Worm (Caenorhabditis elegans): ENCODE data around the gene pfn-2.

Gene pfn-2

DNA sequence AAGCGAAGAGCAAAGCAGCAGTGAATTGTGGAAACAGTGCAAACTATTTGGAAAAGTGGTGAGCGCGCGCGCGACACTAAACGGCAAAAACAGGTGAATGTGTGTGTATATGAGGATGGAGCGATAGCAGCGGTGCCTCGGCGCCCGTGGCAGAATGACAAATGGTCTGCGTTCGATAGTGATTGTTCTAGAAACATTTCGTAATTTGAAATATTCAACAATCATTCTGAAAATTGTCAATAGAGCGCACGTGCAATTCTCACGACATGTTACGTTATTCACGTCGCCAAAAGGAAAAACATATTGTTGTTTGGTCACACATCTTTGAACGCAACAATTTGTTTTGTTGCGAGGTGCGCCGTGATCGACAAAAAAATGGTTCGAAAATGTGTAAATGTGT is 1.4 kb upstream of the pfn-2 start:
- TF ChIP-seq ama-1 (optimal IDR thresholded peaks at IDR 0.05) (no peak), hmbx-1 (tag; optimal IDR thresholded peaks at IDR 0.05) (no peak), aly-1 (tag; optimal IDR thresholded peaks at IDR 0.05) (no peak), B0310.2 (tag; optimal IDR thresholded peaks at IDR 0.05) (no peak), scrt-1 (GFP tag; IDR thresholded peaks at IDR 0.05) (no peak)

DNA sequence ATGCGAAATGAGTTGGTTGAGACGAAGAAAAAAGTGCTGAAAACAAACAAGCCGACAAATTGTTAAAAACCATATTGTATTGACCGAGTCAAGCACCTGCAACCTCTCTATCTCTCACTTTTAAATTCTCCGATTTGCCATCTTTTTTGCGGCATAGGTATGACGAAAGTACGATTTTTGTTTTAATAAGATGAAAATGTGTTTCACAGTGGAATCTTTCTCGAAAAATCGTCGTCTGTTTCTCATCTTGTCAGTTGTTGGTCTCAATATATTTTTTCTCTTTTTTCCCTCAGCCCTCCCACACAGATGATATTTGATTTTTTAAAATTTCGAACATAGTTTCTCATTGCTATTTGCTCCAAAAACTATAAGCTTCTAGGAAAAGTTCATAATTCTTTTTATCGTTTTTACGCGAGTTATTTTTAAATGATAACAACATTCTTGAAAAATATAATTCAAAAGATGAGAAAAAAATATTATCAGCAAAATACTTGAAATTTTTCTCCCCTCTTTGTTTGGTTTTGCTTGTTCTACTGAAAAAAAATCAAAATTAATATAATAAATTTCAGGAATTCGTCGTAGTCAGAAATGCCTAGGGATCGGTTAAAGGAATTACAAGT is 5.2 kb downstream of the pfn-2 start, which contains the start of gene syx-3:
syx-3 (plus strand) TSS at position 570 of the 620 bp plus-strand sequence.
- TF ChIP-seq B0310.2 (tag; optimal IDR thresholded peaks at IDR 0.05) (no peak), tbx-11 (GFP tag; IDR thresholded peaks at IDR 0.05) (no peak), tra-4 (tag; optimal IDR thresholded peaks at IDR 0.05) (no peak), F13C5.2 (tag; optimal IDR thresholded peaks at IDR 0.05) (no peak), hmbx-1 (tag; optimal IDR thresholded peaks at IDR 0.05) (no peak), ets-7 (tag; optimal IDR thresholded peaks at IDR 0.05) (no peak), ceh-13 (GFP tag; optimal IDR thresholded peaks at IDR 0.05) (no peak), flt-1 (GFP tag; IDR thresholded peaks at IDR 0.05) (no peak), ceh-36 (tag; optimal IDR thresholded peaks at IDR 0.05) (no peak), pes-1 (GFP tag; IDR thresholded peaks at IDR 0.05) (no peak)

DNA sequence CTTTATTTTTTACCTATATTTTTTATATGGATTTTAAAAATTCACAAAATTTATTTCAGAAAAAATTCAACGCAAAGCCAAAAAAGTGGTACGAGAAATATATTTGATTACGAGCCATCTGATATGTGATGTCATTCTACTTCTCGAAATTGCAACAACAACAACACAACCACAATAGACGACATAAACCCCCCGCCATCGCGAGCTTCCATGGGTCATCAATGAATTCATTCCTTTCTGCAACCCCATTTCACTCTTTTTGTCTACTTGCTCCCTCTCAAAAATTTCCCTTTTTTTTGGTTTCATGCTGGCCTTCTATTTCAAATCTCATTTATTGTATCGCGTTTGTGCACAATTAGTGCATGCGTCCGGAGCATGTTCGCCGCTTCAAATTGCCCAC is 6.0 kb downstream of the pfn-2 start:
- no peak for TF ChIP-seq ceh-13 (GFP tag; optimal IDR thresholded peaks at IDR 0.05)
- no peak for TF ChIP-seq hmg-4 (GFP tag; optimal IDR thresholded peaks at IDR 0.05)
- no peak for TF ChIP-seq aly-1 (tag; optimal IDR thresholded peaks at IDR 0.05)
- TF ChIP-seq F13C5.2 (tag; optimal IDR thresholded peaks at IDR 0.05), result no peak
- TF ChIP-seq pes-1 (GFP tag; IDR thresholded peaks at IDR 0.05), result no peak
- no peak for TF ChIP-seq tbx-11 (GFP tag; IDR thresholded peaks at IDR 0.05)
- no peak for TF ChIP-seq ceh-36 (tag; optimal IDR thresholded peaks at IDR 0.05)
- TF ChIP-seq B0310.2 (tag; optimal IDR thresholded peaks at IDR 0.05), result no peak
- TF ChIP-seq hnd-1 (tag; optimal IDR thresholded peaks at IDR 0.05), result no peak
- TF ChIP-seq tra-4 (tag; optimal IDR thresholded peaks at IDR 0.05), result no peak
- TF ChIP-seq tbx-37 (GFP tag; conservative IDR thresholded peaks at IDR 0.05), result no peak
- no peak for TF ChIP-seq sea-1 (GFP tag; conservative IDR thresholded peaks at IDR 0.05)
- no peak for TF ChIP-seq hmbx-1 (tag; optimal IDR thresholded peaks at IDR 0.05)
- no peak for TF ChIP-seq ets-7 (tag; optimal IDR thresholded peaks at IDR 0.05)
- no peak for TF ChIP-seq flt-1 (GFP tag; IDR thresholded peaks at IDR 0.05)

DNA sequence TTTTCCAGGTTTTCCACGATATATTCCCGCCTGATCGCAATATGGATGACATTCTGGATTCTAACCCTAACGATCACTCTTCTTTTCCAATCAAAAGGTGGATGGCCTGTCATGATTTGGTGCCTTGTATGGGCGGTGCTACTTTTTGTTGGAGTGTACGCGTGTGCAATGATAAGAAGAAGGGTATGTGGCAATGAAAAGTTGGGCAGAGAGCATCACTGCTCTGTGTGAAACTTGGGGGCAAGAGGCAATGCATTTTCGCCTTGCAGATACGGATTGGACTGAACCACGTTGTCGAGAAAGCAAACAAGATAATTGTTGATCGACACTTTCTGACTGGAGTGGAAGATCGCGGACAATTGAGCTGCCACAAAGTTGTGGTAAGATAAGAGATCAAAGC is 7.6 kb downstream of the pfn-2 start:
- no peak for TF ChIP-seq hmg-4 (GFP tag; optimal IDR thresholded peaks at IDR 0.05)
- no peak for TF ChIP-seq tra-4 (tag; optimal IDR thresholded peaks at IDR 0.05)
- no peak for TF ChIP-seq tbx-37 (GFP tag; conservative IDR thresholded peaks at IDR 0.05)
- no peak for TF ChIP-seq hmbx-1 (tag; optimal IDR thresholded peaks at IDR 0.05)
- no peak for TF ChIP-seq ceh-36 (tag; optimal IDR thresholded peaks at IDR 0.05)
- TF ChIP-seq aly-1 (tag; optimal IDR thresholded peaks at IDR 0.05), result no peak
- no peak for TF ChIP-seq ama-1 (optimal IDR thresholded peaks at IDR 0.05)
- no peak for TF ChIP-seq scrt-1 (GFP tag; IDR thresholded peaks at IDR 0.05)
- TF ChIP-seq tbx-11 (GFP tag; IDR thresholded peaks at IDR 0.05), result no peak
- no peak for TF ChIP-seq ceh-13 (GFP tag; optimal IDR thresholded peaks at IDR 0.05)
- TF ChIP-seq sea-1 (GFP tag; conservative IDR thresholded peaks at IDR 0.05), result no peak
- TF ChIP-seq hnd-1 (tag; optimal IDR thresholded peaks at IDR 0.05), result no peak
- TF ChIP-seq B0310.2 (tag; optimal IDR thresholded peaks at IDR 0.05), result no peak
- no peak for TF ChIP-seq ets-7 (tag; optimal IDR thresholded peaks at IDR 0.05)
- TF ChIP-seq pes-1 (GFP tag; IDR thresholded peaks at IDR 0.05), result no peak
- no peak for TF ChIP-seq F13C5.2 (tag; optimal IDR thresholded peaks at IDR 0.05)
- no peak for TF ChIP-seq flt-1 (GFP tag; IDR thresholded peaks at IDR 0.05)

DNA sequence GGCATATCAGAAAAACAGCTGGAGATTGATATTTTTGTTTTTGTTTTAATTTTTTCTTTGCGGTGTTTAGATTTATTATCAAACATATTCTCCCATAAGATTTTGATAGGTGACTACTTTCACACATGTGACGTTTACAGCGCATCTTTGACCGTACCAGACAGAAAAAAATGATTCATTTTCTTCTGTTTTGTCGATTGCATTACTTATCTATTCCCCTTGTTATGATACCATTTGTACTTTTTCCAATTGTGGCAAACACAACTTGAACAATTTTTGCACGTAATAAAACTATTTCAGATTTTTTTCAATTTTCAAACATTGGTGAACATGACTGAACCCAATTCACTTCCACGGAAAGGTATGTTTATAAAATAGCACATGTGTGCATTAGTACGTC is 9.6 kb downstream of the pfn-2 start, which contains the start of gene C26B9.1:
C26B9.1 (plus strand) TSS at position 301 of the 400 bp plus-strand sequence.
- TF ChIP-seq pes-1 (GFP tag; IDR thresholded peaks at IDR 0.05), result no peak
- TF ChIP-seq tbx-11 (GFP tag; IDR thresholded peaks at IDR 0.05), result no peak
- TF ChIP-seq aly-1 (tag; optimal IDR thresholded peaks at IDR 0.05), result no peak
- no peak for TF ChIP-seq tra-4 (tag; optimal IDR thresholded peaks at IDR 0.05)
- TF ChIP-seq ceh-13 (GFP tag; optimal IDR thresholded peaks at IDR 0.05), result no peak
- TF ChIP-seq ets-7 (tag; optimal IDR thresholded peaks at IDR 0.05), result no peak
- no peak for TF ChIP-seq F13C5.2 (tag; optimal IDR thresholded peaks at IDR 0.05)
- no peak for TF ChIP-seq tbx-37 (GFP tag; conservative IDR thresholded peaks at IDR 0.05)
- TF ChIP-seq sea-1 (GFP tag; conservative IDR thresholded peaks at IDR 0.05), result no peak
- TF ChIP-seq ama-1 (optimal IDR thresholded peaks at IDR 0.05), result no peak
- TF ChIP-seq scrt-1 (GFP tag; IDR thresholded peaks at IDR 0.05), result no peak
- TF ChIP-seq flt-1 (GFP tag; IDR thresholded peaks at IDR 0.05), result no peak
- no peak for TF ChIP-seq hmg-4 (GFP tag; optimal IDR thresholded peaks at IDR 0.05)

DNA sequence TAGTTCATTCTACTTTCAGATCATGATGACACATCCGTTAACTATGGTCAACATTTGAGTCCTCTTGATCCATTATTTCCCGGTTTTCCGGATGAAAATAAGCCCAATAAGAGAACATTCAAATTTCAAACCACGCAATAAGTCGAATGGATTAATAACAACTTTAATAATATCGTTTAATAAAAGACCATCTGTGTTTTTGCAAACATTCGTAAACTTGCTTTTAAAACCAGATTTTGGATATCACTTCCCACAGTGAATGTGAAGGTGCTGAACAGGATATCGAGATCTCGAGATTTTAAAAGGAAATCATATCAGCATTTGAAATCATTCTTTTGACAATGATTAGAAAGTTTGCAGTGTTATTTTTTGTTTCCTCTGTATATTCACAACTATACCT is 11.9 kb downstream of the pfn-2 start, which contains the start of gene C26B9.7:
C26B9.7 (plus strand) TSS at position 301 of the 400 bp plus-strand sequence.
- TF ChIP-seq F13C5.2 (tag; optimal IDR thresholded peaks at IDR 0.05) (no peak), flt-1 (GFP tag; IDR thresholded peaks at IDR 0.05) (no peak), hmbx-1 (tag; optimal IDR thresholded peaks at IDR 0.05) (no peak), ceh-36 (tag; optimal IDR thresholded peaks at IDR 0.05) (no peak), ets-7 (tag; optimal IDR thresholded peaks at IDR 0.05) (no peak), tbx-11 (GFP tag; IDR thresholded peaks at IDR 0.05) (no peak), scrt-1 (GFP tag; IDR thresholded peaks at IDR 0.05) (no peak)

DNA sequence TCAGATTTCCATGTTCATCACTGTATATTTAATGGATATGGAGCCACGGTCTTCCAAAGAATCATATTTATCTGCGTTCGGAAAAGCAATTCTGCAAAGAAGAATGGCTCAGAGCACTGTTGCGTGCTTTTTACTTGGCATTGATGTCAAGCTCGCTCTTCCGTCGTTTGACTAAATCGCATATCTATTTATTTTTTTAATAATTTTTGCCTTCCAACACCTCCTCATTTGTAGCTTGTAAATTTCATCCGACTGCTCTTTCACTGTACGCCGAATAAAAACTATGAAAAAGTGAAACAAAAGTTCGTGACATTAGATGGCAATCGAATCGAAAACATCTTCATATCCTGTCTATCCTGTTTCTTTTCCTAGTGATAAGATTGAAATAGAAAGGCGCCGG is 14.0 kb downstream of the pfn-2 start, which contains the start of gene C26B9.2:
C26B9.2 (plus strand) TSS at position 301 of the 400 bp plus-strand sequence.
- TF ChIP-seq hmbx-1 (tag; optimal IDR thresholded peaks at IDR 0.05) (no peak), pes-1 (GFP tag; IDR thresholded peaks at IDR 0.05) (no peak), tra-4 (tag; optimal IDR thresholded peaks at IDR 0.05) (no peak), ceh-36 (tag; optimal IDR thresholded peaks at IDR 0.05) (no peak), scrt-1 (GFP tag; IDR thresholded peaks at IDR 0.05) (no peak), tbx-37 (GFP tag; conservative IDR thresholded peaks at IDR 0.05) (no peak), hnd-1 (tag; optimal IDR thresholded peaks at IDR 0.05) (no peak)

DNA sequence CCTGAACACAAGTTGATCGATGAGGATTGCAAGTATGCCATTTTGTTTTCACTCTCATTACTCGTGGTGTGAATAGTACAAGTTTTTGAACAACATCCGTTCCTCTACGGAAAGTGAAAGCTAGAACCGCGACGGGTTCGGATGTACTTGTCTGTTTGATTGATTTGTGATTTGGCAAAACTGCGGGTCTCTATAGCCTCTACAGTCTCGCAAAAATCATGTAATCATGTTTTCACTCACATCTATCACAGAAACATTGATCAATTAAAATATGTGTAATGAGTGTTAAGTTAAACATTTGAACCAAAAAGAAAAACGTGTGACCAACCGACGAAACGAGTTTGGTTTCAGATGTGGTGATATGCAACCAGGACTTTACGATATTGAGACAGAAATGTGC is 14.5 kb downstream of the pfn-2 start:
- TF ChIP-seq F13C5.2 (tag; optimal IDR thresholded peaks at IDR 0.05) (no peak), sea-1 (GFP tag; conservative IDR thresholded peaks at IDR 0.05) (no peak), B0310.2 (tag; optimal IDR thresholded peaks at IDR 0.05) (no peak), tra-4 (tag; optimal IDR thresholded peaks at IDR 0.05) (no peak), hmbx-1 (tag; optimal IDR thresholded peaks at IDR 0.05) (no peak), tbx-37 (GFP tag; conservative IDR thresholded peaks at IDR 0.05) (no peak), hmg-4 (GFP tag; optimal IDR thresholded peaks at IDR 0.05) (no peak), pes-1 (GFP tag; IDR thresholded peaks at IDR 0.05) (no peak), ceh-13 (GFP tag; optimal IDR thresholded peaks at IDR 0.05) (no peak), scrt-1 (GFP tag; IDR thresholded peaks at IDR 0.05) (no peak), tbx-11 (GFP tag; IDR thresholded peaks at IDR 0.05) (no peak), hnd-1 (tag; optimal IDR thresholded peaks at IDR 0.05) (no peak), ceh-36 (tag; optimal IDR thresholded peaks at IDR 0.05) (no peak), ama-1 (optimal IDR thresholded peaks at IDR 0.05) (no peak), ets-7 (tag; optimal IDR thresholded peaks at IDR 0.05) (no peak), aly-1 (tag; optimal IDR thresholded peaks at IDR 0.05) (no peak), flt-1 (GFP tag; IDR thresholded peaks at IDR 0.05) (no peak)
